Fruit fly (Drosophila melanogaster) whole organism, embryonic: ENCODE results near the gene CG14883.
A peak's percentile ranks its signal among the peaks of the same experiment; 100 is the strongest.

Experiments used
- Abd-B ChIP-seq: fragments of 200-800 bp; sonication (Bioruptor generic); optimal IDR thresholded peaks from 2 replicates; lab custom pipeline; 2018; ENCODE audit warnings: missing biosample characterization, mild to moderate bottlenecking, missing genetic modification characterization, moderate library complexity
- Antp ChIP-seq: fragments of 200-800 bp; sonication (Bioruptor generic); optimal IDR thresholded peaks from 3 replicates; lab custom pipeline; 2016; ENCODE audit warnings: missing biosample characterization, missing genetic modification characterization
- Asciz ChIP-seq: fragments of 200-800 bp; sonication (Bioruptor generic); optimal IDR thresholded peaks from 2 replicates; lab custom pipeline; 2017; ENCODE audit warnings: missing biosample characterization, mild to moderate bottlenecking, missing genetic modification characterization, missing genetic modification reagents
- Atf-2 ChIP-seq: fragments of 200-800 bp; sonication (Bioruptor generic); optimal IDR thresholded peaks from 2 replicates; lab custom pipeline; 2016; ENCODE audit warnings: missing biosample characterization, missing genetic modification characterization
- B-H2 ChIP-seq: fragments of 200-800 bp; sonication (Bioruptor generic); optimal IDR thresholded peaks from 2 replicates; lab custom pipeline; 2018; ENCODE audit warnings: missing biosample characterization, mild to moderate bottlenecking, missing genetic modification characterization
- CG10274 ChIP-seq: fragments of 200-800 bp; sonication (Bioruptor generic); optimal IDR thresholded peaks from 3 replicates; lab custom pipeline; 2017; ENCODE audit warnings: missing biosample characterization, mild to moderate bottlenecking, missing genetic modification characterization
- CG10565 ChIP-seq: fragments of 200-800 bp; sonication (Bioruptor generic); optimal IDR thresholded peaks from 3 replicates; lab custom pipeline; 2016; ENCODE audit warnings: missing biosample characterization, mild to moderate bottlenecking, missing genetic modification characterization
- CG11456 ChIP-seq: fragments of 200-800 bp; sonication (Bioruptor generic); IDR thresholded peaks from 3 replicates; pipeline ENCODE4 v1.3.6; 2022; ENCODE audit warnings: missing biosample characterization, missing genetic modification characterization
- CG11504 ChIP-seq: fragments of 200-800 bp; sonication (Bioruptor generic); optimal IDR thresholded peaks from 3 replicates; lab custom pipeline; 2019; ENCODE audit warnings: missing biosample characterization, mild to moderate bottlenecking, missing genetic modification characterization, moderate library complexity
- CG11560 ChIP-seq: fragments of 200-800 bp; sonication (Bioruptor generic); IDR thresholded peaks from 3 replicates; pipeline ENCODE4 v1.3.6; 2022; ENCODE audit warnings: missing biosample characterization, missing genetic modification characterization
- CG13287 ChIP-seq: fragments of 200-800 bp; sonication (Bioruptor generic); IDR thresholded peaks from 2 replicates; pipeline ENCODE4 v1.3.6; 2022; ENCODE audit warnings: missing biosample characterization, missing genetic modification characterization; ENCODE audit not compliant: partially characterized antibody
- CG14441 ChIP-seq: fragments of 200-800 bp; sonication (Bioruptor generic); IDR thresholded peaks from 2 replicates; pipeline ENCODE4 v1.3.6; 2022; ENCODE audit warnings: missing biosample characterization, missing genetic modification characterization
- CG14667 ChIP-seq: fragments of 200-800 bp; sonication (Bioruptor generic); IDR thresholded peaks from 2 replicates; pipeline ENCODE4 v1.3.6; 2022; ENCODE audit warnings: missing biosample characterization, missing genetic modification characterization
- CG14965 ChIP-seq: fragments of 200-800 bp; sonication (Bioruptor generic); optimal IDR thresholded peaks from 2 replicates; lab custom pipeline; 2016; ENCODE audit warnings: missing biosample characterization, missing genetic modification characterization, borderline replicate concordance
- CG17802 ChIP-seq: fragments of 200-800 bp; sonication (Bioruptor generic); optimal IDR thresholded peaks from 2 replicates; lab custom pipeline; 2018; ENCODE audit warnings: missing biosample characterization, mild to moderate bottlenecking, missing genetic modification characterization, moderate library complexity
- CG18011 ChIP-seq: fragments of 200-800 bp; sonication (Bioruptor generic); optimal IDR thresholded peaks from 2 replicates; lab custom pipeline; 2017; ENCODE audit warnings: missing biosample characterization, missing genetic modification characterization, mild to moderate bottlenecking, moderate library complexity, missing genotype
- CG30431 ChIP-seq: fragments of 200-800 bp; sonication (Bioruptor generic); optimal IDR thresholded peaks from 2 replicates; lab custom pipeline; 2017; ENCODE audit warnings: missing biosample characterization, missing genetic modification characterization
- CG31224 ChIP-seq: fragments of 200-800 bp; sonication (Bioruptor generic); IDR thresholded peaks from 2 replicates; pipeline ENCODE4 v1.3.6; 2022; ENCODE audit warnings: missing biosample characterization, missing genetic modification characterization
- CG34422 ChIP-seq: fragments of 200-800 bp; sonication (Bioruptor generic); IDR thresholded peaks from 3 replicates; pipeline ENCODE4 v1.3.6; 2022; ENCODE audit warnings: missing biosample characterization, missing genetic modification characterization
- CG3838 ChIP-seq: fragments of 200-800 bp; sonication (Bioruptor generic); optimal IDR thresholded peaks from 3 replicates; lab custom pipeline; 2016; ENCODE audit warnings: missing biosample characterization, missing genetic modification characterization
- CG3847 ChIP-seq: fragments of 200-800 bp; sonication (Bioruptor generic); IDR thresholded peaks from 2 replicates; pipeline ENCODE4 v1.3.6; 2022; ENCODE audit warnings: missing biosample characterization, missing genetic modification characterization
- CG7839 ChIP-seq: fragments of 200-800 bp; sonication (Bioruptor generic); optimal IDR thresholded peaks from 3 replicates; lab custom pipeline; 2018; ENCODE audit warnings: missing biosample characterization, mild to moderate bottlenecking, missing genetic modification characterization, moderate library complexity
- CG8765 ChIP-seq: fragments of 200-800 bp; sonication (Bioruptor generic); IDR thresholded peaks from 2 replicates; pipeline ENCODE4 v1.3.6; 2022; ENCODE audit warnings: missing biosample characterization, missing genetic modification characterization
- CG9437 ChIP-seq: fragments of 200-800 bp; sonication (Bioruptor generic); optimal IDR thresholded peaks from 2 replicates; lab custom pipeline; 2018; ENCODE audit warnings: missing biosample characterization, mild to moderate bottlenecking, missing genetic modification characterization
- CG9727 ChIP-seq: fragments of 200-800 bp; sonication (Bioruptor generic); optimal IDR thresholded peaks from 3 replicates; lab custom pipeline; 2017; ENCODE audit warnings: missing biosample characterization, mild to moderate bottlenecking, missing genetic modification characterization
- Camta ChIP-seq: fragments of 200-800 bp; sonication (Bioruptor generic); optimal IDR thresholded peaks from 2 replicates; lab custom pipeline; 2016; ENCODE audit warnings: missing biosample characterization, missing genetic modification characterization
- CrebB ChIP-seq: fragments of 200-800 bp; sonication (Bioruptor generic); optimal IDR thresholded peaks from 3 replicates; lab custom pipeline; 2018; ENCODE audit warnings: missing biosample characterization, mild to moderate bottlenecking, missing genetic modification characterization
- D19A ChIP-seq: fragments of 200-800 bp; optimal IDR thresholded peaks from 3 replicates; lab custom pipeline; 2019; ENCODE audit warnings: missing biosample characterization, mild to moderate bottlenecking, missing genetic modification characterization, moderate library complexity
- Dll ChIP-seq: fragments of 200-800 bp; sonication (Bioruptor generic); IDR thresholded peaks from 4 replicates; pipeline ENCODE4 v1.3.6; 2022; ENCODE audit warnings: missing biosample characterization, missing genetic modification characterization; ENCODE audit not compliant: partially characterized antibody
- E2f2 ChIP-seq: fragments of 200-800 bp; sonication (Bioruptor generic); IDR thresholded peaks from 2 replicates; pipeline ENCODE4 v1.3.6; 2022; ENCODE audit warnings: missing biosample characterization, missing genetic modification characterization
- Ets65A ChIP-seq: fragments of 200-800 bp; sonication (Bioruptor generic); peaks from one replicate; lab custom pipeline; 2016; ENCODE audit warnings: missing biosample characterization, missing genetic modification characterization
- GATAe ChIP-seq: fragments of 200-800 bp; sonication (Bioruptor generic); conservative IDR thresholded peaks from 2 replicates; pipeline ENCODE4 v1.3.6; 2022; ENCODE audit warnings: missing biosample characterization, missing genetic modification characterization
- H2.0 ChIP-seq: fragments of 200-800 bp; sonication (Bioruptor generic); IDR thresholded peaks from 2 replicates; pipeline ENCODE4 v1.3.6; 2022; ENCODE audit warnings: missing biosample characterization, missing genetic modification characterization
- Nf-YA ChIP-seq: fragments of 200-800 bp; sonication (Bioruptor generic); IDR thresholded peaks from 2 replicates; pipeline ENCODE4 v1.3.6; 2022; ENCODE audit warnings: missing biosample characterization, missing genetic modification characterization
- Nf-YB ChIP-seq: fragments of 200-800 bp; sonication (Bioruptor generic); optimal IDR thresholded peaks from 3 replicates; lab custom pipeline; 2019; ENCODE audit warnings: missing biosample characterization, mild to moderate bottlenecking, missing genetic modification characterization, moderate library complexity
- Rfx ChIP-seq: fragments of 200-800 bp; sonication (Bioruptor generic); IDR thresholded peaks from 2 replicates; pipeline ENCODE4 v1.3.6; 2022; ENCODE audit warnings: missing biosample characterization, missing genetic modification characterization
- TFAM ChIP-seq: fragments of 200-800 bp; sonication (Bioruptor generic); optimal IDR thresholded peaks from 2 replicates; lab custom pipeline; 2017; ENCODE audit warnings: missing biosample characterization, missing genetic modification characterization, inconsistent platforms
- YL-1 ChIP-seq: fragments of 200-800 bp; sonication (Bioruptor generic); optimal IDR thresholded peaks from 3 replicates; lab custom pipeline; 2017; ENCODE audit warnings: missing biosample characterization, mild to moderate bottlenecking, missing genetic modification characterization
- az2 ChIP-seq: fragments of 200-800 bp; sonication (Bioruptor generic); optimal IDR thresholded peaks from 3 replicates; lab custom pipeline; 2016; ENCODE audit warnings: missing biosample characterization, missing genetic modification characterization
- en ChIP-seq: fragments of 200-800 bp; sonication (Bioruptor generic); optimal IDR thresholded peaks from 2 replicates; lab custom pipeline; 2016; ENCODE audit warnings: missing biosample characterization, missing genetic modification characterization
- eve ChIP-seq, 2 experiments: fragments of >200 bp; optimal IDR thresholded peaks; 2 replicates each; lab custom pipeline; 2017; ENCODE audit warnings: missing biosample characterization in 2 of 2, missing genetic modification characterization in 2 of 2
- ewg ChIP-seq: fragments of 200-800 bp; sonication (Bioruptor generic); optimal IDR thresholded peaks from 3 replicates; lab custom pipeline; 2017; ENCODE audit warnings: mild to moderate bottlenecking, missing biosample characterization, missing genetic modification reagents, missing genetic modification characterization
- gsb-n ChIP-seq: fragments of 200-800 bp; sonication (Bioruptor generic); optimal IDR thresholded peaks from 3 replicates; lab custom pipeline; 2018; ENCODE audit warnings: missing biosample characterization, mild to moderate bottlenecking, missing genetic modification characterization
- jing ChIP-seq: fragments of 200-800 bp; sonication (Bioruptor generic); optimal IDR thresholded peaks from 2 replicates; lab custom pipeline; 2018; ENCODE audit warnings: missing biosample characterization, mild to moderate bottlenecking, missing genetic modification characterization
- nerfin-1 ChIP-seq: fragments of 200-800 bp; sonication (Bioruptor generic); optimal IDR thresholded peaks from 3 replicates; lab custom pipeline; 2019; ENCODE audit warnings: missing biosample characterization, mild to moderate bottlenecking, missing genetic modification characterization, moderate library complexity
- peb ChIP-seq: fragments of 200-800 bp; sonication (Bioruptor generic); IDR thresholded peaks from 2 replicates; pipeline ENCODE4 v1.3.6; 2022; ENCODE audit warnings: missing biosample characterization, missing genetic modification characterization
- prd ChIP-seq, 3 experiments: fragments of >200 bp in 2 of 3; fragments of 200-800 bp in 1 of 3; sonication (Bioruptor generic) in 1 of 3; optimal IDR thresholded peaks in 2 of 3; IDR thresholded peaks in 1 of 3; 2 replicates in 2 of 3; 3 replicates in 1 of 3; pipeline versions ENCODE4 v1.3.6 to Lab custom; 2017 to 2022; ENCODE audit warnings: missing biosample characterization in 1 of 3, missing genetic modification characterization in 1 of 3
- scrt ChIP-seq: fragments of 200-800 bp; sonication (Bioruptor generic); optimal IDR thresholded peaks from 2 replicates; lab custom pipeline; 2018; ENCODE audit warnings: missing biosample characterization, mild to moderate bottlenecking, missing genetic modification characterization, moderate library complexity
- sob ChIP-seq: fragments of 200-800 bp; sonication (Bioruptor generic); IDR thresholded peaks from 2 replicates; pipeline ENCODE4 v1.3.6; 2022; ENCODE audit warnings: missing biosample characterization, missing genetic modification characterization
- stc ChIP-seq: fragments of 200-800 bp; sonication (Bioruptor generic); IDR thresholded peaks from 2 replicates; pipeline ENCODE4 v1.3.6; 2022; ENCODE audit warnings: missing biosample characterization, missing genetic modification characterization
- unpg ChIP-seq: fragments of 200-800 bp; sonication (Bioruptor generic); optimal IDR thresholded peaks from 3 replicates; lab custom pipeline; 2018; ENCODE audit warnings: missing biosample characterization, mild to moderate bottlenecking, missing genetic modification characterization, moderate library complexity

The CG14883 gene

DNA sequence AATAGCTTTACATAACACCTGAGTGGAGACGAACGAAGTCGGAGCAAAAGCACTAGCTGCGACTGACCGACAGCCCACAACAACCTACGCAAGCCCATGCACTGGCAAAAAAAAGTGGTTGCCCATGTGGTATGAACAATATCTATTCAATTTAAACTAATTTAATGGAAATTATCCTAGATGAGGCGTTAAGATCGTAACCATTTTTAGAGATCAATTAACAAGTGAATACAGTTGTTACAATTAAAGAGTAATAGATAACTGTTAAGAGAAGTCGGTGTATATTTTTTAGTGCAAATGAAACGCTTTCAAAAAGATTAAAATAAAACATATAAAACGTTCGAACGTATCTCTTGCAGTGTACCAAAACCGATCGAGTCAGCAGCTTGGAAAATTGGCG lies 40.4 kb downstream of the CG14883 start:
- peak; percentile 71 for TF ChIP-seq Asciz
- TF ChIP-seq Antp (GFP tag; lab: Kevin White, UChicago), result no peak
- peak; percentile 39 for TF ChIP-seq ewg (GFP tag; lab: Kevin White, UChicago)
- TF ChIP-seq CG10565, result no peak
- TF ChIP-seq CG3847, result no peak
- TF ChIP-seq CG30431 (GFP tag; lab: Kevin White, UChicago), result no peak
- no peak for TF ChIP-seq CG14965
- no peak for TF ChIP-seq Atf-2
- no peak for TF ChIP-seq CG11456 (GFP tag; lab: Robert Waterston, UW)
- peak; percentile 68 for TF ChIP-seq unpg (GFP tag; lab: Kevin White, UChicago)
- peak; percentile 54; the same call in 1 of the 2 replicates for TF ChIP-seq CG14441
- peak; percentile 55 for TF ChIP-seq jing
- TF ChIP-seq CG3838, result no peak
- 0 out of 3 replicates have a peak, but pooled peaks have one; percentile 47 for TF ChIP-seq CG34422 (GFP tag; lab: Robert Waterston, UW)
- TF ChIP-seq Dll (GFP tag; lab: Robert Waterston, UW), result no peak
- no peak for TF ChIP-seq prd (optimal IDR thresholded peaks at IDR 0.05; lab: Kevin White, UChicago)
- peak; percentile 38; the same call in 1 of the 3 replicates for TF ChIP-seq prd (GFP tag; IDR thresholded peaks at IDR 0.05; lab: Robert Waterston, UW)
- no peak for TF ChIP-seq CG8765 (GFP tag; lab: Robert Waterston, UW)
- no peak for TF ChIP-seq H2.0 (GFP tag; lab: Robert Waterston, UW)
- TF ChIP-seq sob (GFP tag; lab: Robert Waterston, UW), result no peak
- no peak for TF ChIP-seq Rfx (GFP tag; lab: Robert Waterston, UW)
- no peak for TF ChIP-seq CG13287 (GFP tag; lab: Robert Waterston, UW)
- no peak for TF ChIP-seq CG31224 (GFP tag; lab: Robert Waterston, UW)
- peak; percentile 50 for TF ChIP-seq gsb-n (tag; lab: Kevin White, UChicago)
- TF ChIP-seq az2 (GFP tag; lab: Kevin White, UChicago), result peak; percentile 42
- peak; percentile 47 for TF ChIP-seq CG9437 (GFP tag; lab: Kevin White, UChicago)
- TF ChIP-seq peb (GFP tag; lab: Robert Waterston, UW), result no peak
- TF ChIP-seq CrebB (tag; lab: Kevin White, UChicago), result no peak
- TF ChIP-seq B-H2 (GFP tag; lab: Kevin White, UChicago), result no peak
- no peak for TF ChIP-seq en (GFP tag; lab: Kevin White, UChicago)
- no peak for TF ChIP-seq GATAe (GFP tag; lab: Robert Waterston, UW)
- TF ChIP-seq CG9727 (GFP tag; lab: Kevin White, UChicago), result no peak
- 0 out of 2 replicates have a peak, but pooled peaks have one; percentile 31 for TF ChIP-seq stc (GFP tag; lab: Robert Waterston, UW)
- TF ChIP-seq eve (GFP tag; optimal IDR thresholded peaks at IDR 0.05; lab: Kevin White, UChicago), result no peak
- TF ChIP-seq CG11560 (tag; lab: Robert Waterston, UW), result no peak
- peak; percentile 65 for TF ChIP-seq nerfin-1
- no peak for TF ChIP-seq YL-1 (GFP tag; lab: Kevin White, UChicago)
- no peak for TF ChIP-seq CG7839
- TF ChIP-seq TFAM (GFP tag; lab: Kevin White, UChicago), result no peak
- TF ChIP-seq E2f2 (GFP tag; lab: Robert Waterston, UW), result peak; percentile 39; the same call in 1 of the 2 replicates
- no peak for TF ChIP-seq CG14667 (GFP tag; lab: Robert Waterston, UW)
- TF ChIP-seq Nf-YA (GFP tag; lab: Robert Waterston, UW), result no peak
- peak; percentile 13 for TF ChIP-seq Ets65A (GFP tag; lab: Kevin White, UChicago)
- no peak for TF ChIP-seq Abd-B (GFP tag; lab: Kevin White, UChicago)
- TF ChIP-seq Camta (GFP tag; lab: Kevin White, UChicago), result no peak
- peak; percentile 21 for TF ChIP-seq Nf-YB
- no peak for TF ChIP-seq CG10274 (GFP tag; lab: Kevin White, UChicago)
- peak; percentile 59 for TF ChIP-seq D19A (tag; lab: Kevin White, UChicago)
- TF ChIP-seq CG17802 (tag; lab: Kevin White, UChicago), result no peak
- no peak for TF ChIP-seq CG18011
- TF ChIP-seq CG11504 (tag; lab: Kevin White, UChicago), result peak; percentile 81
- TF ChIP-seq scrt (GFP tag; lab: Kevin White, UChicago), result no peak
